Worm (Caenorhabditis elegans) whole organism, L2 larva: ENCODE results near the gene ift-81.

Experiments used
- C34F6.9 ChIP-seq: fragments of 150-350 bp; optimal IDR thresholded peaks from 2 replicates; lab custom pipeline; 2014; ENCODE audit warnings: missing biosample characterization, missing genetic modification characterization
- aly-2 ChIP-seq: fragments of 150-350 bp; optimal IDR thresholded peaks from 2 replicates; lab custom pipeline; 2014; ENCODE audit warnings: missing biosample characterization, missing genetic modification characterization
- fos-1 ChIP-seq: fragments of 150-350 bp; optimal IDR thresholded peaks from 2 replicates; lab custom pipeline; 2014; ENCODE audit warnings: missing biosample characterization, missing genetic modification characterization
- nhr-25 ChIP-seq: fragments of 150-350 bp; sonication (generic microtip); optimal IDR thresholded peaks from 3 replicates; lab custom pipeline; 2014; ENCODE audit warnings: missing biosample characterization, missing genetic modification characterization
- snpc-4 ChIP-seq: fragments of 150-350 bp; optimal IDR thresholded peaks from 2 replicates; lab custom pipeline; 2014; ENCODE audit warnings: missing biosample characterization, missing genetic modification characterization
- unc-39 ChIP-seq: fragments of 150-350 bp; optimal IDR thresholded peaks from 2 replicates; lab custom pipeline; 2014; ENCODE audit warnings: missing biosample characterization, missing genetic modification characterization
- ztf-11 ChIP-seq: sonication (generic microtip); optimal IDR thresholded peaks from 2 replicates; lab custom pipeline; 2017; ENCODE audit warnings: missing biosample characterization, missing genetic modification characterization

ce11 chrX:5336498-5336897 is 38.1 kb downstream of the ift-81 start:
- TF ChIP-seq ztf-11 (tag; lab: Kevin White, UChicago) = no peak
- TF ChIP-seq snpc-4 (tag; lab: Kevin White, UChicago) = peak; percentile 32
- TF ChIP-seq C34F6.9 (tag; lab: Kevin White, UChicago) = peak; percentile 71
- no peak for TF ChIP-seq unc-39 (tag; lab: Kevin White, UChicago)
- peak; percentile 49 for TF ChIP-seq fos-1 (tag; lab: Kevin White, UChicago)
- peak; percentile 54 for TF ChIP-seq nhr-25 (tag; lab: Kevin White, UChicago)
- no peak for TF ChIP-seq aly-2 (tag; lab: Kevin White, UChicago)
